Fruit fly (Drosophila melanogaster) whole organism, embryonic: ENCODE data around the gene CG14400.

Experiments used
- Ada2b ChIP-seq: fragments of 200-800 bp; sonication (Bioruptor generic); IDR thresholded peaks from 2 replicates; pipeline ENCODE4 v1.3.6; 2022; ENCODE audit warnings: missing biosample characterization, missing genetic modification characterization
- Aef1 ChIP-seq: fragments of 200-800 bp; sonication (Bioruptor generic); IDR thresholded peaks from 3 replicates; pipeline ENCODE4 v1.3.6; 2022; ENCODE audit warnings: missing biosample characterization, missing genetic modification characterization
- CG11560 ChIP-seq: fragments of 200-800 bp; sonication (Bioruptor generic); IDR thresholded peaks from 3 replicates; pipeline ENCODE4 v1.3.6; 2022; ENCODE audit warnings: missing biosample characterization, missing genetic modification characterization
- CG12104 ChIP-seq: fragments of 200-800 bp; sonication (Bioruptor generic); optimal IDR thresholded peaks from 3 replicates; lab custom pipeline; 2016; ENCODE audit warnings: missing biosample characterization, missing genetic modification characterization
- CG12155 ChIP-seq: fragments of 200-800 bp; sonication (Bioruptor generic); optimal IDR thresholded peaks from 3 replicates; lab custom pipeline; 2016; ENCODE audit warnings: missing biosample characterization, missing genetic modification characterization
- CG13624 ChIP-seq: fragments of 200-800 bp; sonication (Bioruptor generic); optimal IDR thresholded peaks from 2 replicates; lab custom pipeline; 2016; ENCODE audit warnings: missing biosample characterization, missing genetic modification characterization
- CG13775 ChIP-seq: fragments of 200-800 bp; sonication (Bioruptor generic); optimal IDR thresholded peaks from 3 replicates; lab custom pipeline; 2017; ENCODE audit warnings: missing biosample characterization, mild to moderate bottlenecking, missing genetic modification characterization
- CG15269 ChIP-seq: fragments of 200-800 bp; sonication (Bioruptor generic); optimal IDR thresholded peaks from 2 replicates; lab custom pipeline; 2018; ENCODE audit warnings: missing biosample characterization, mild to moderate bottlenecking, missing genetic modification characterization, moderate library complexity
- CG16813 ChIP-seq: fragments of 200-800 bp; sonication (Bioruptor generic); IDR thresholded peaks from 3 replicates; pipeline ENCODE4 v1.3.6; 2022; ENCODE audit warnings: missing biosample characterization, missing genetic modification characterization; ENCODE audit not compliant: partially characterized antibody
- CG17612 ChIP-seq: fragments of 200-800 bp; sonication (Bioruptor generic); IDR thresholded peaks from 2 replicates; pipeline ENCODE4 v1.3.6; 2022; ENCODE audit warnings: missing biosample characterization, missing genetic modification characterization
- CG1792 ChIP-seq: fragments of 200-800 bp; sonication (Bioruptor generic); optimal IDR thresholded peaks from 2 replicates; lab custom pipeline; 2016; ENCODE audit warnings: missing biosample characterization, missing genetic modification characterization
- CG18011 ChIP-seq: fragments of 200-800 bp; sonication (Bioruptor generic); optimal IDR thresholded peaks from 2 replicates; lab custom pipeline; 2017; ENCODE audit warnings: missing biosample characterization, missing genetic modification characterization, mild to moderate bottlenecking, moderate library complexity, missing genotype
- CG2116 ChIP-seq: fragments of 200-800 bp; sonication (Bioruptor generic); optimal IDR thresholded peaks from 3 replicates; lab custom pipeline; 2018; ENCODE audit warnings: missing biosample characterization, mild to moderate bottlenecking, missing genetic modification characterization
- CG2120 ChIP-seq: fragments of 200-800 bp; sonication (Bioruptor generic); optimal IDR thresholded peaks from 3 replicates; lab custom pipeline; 2016; ENCODE audit warnings: missing biosample characterization, missing genetic modification characterization
- CG2678 ChIP-seq: fragments of 200-800 bp; sonication (Bioruptor generic); optimal IDR thresholded peaks from 3 replicates; lab custom pipeline; 2019; ENCODE audit warnings: missing biosample characterization, mild to moderate bottlenecking, missing genetic modification characterization, moderate library complexity
- CG32767 ChIP-seq: fragments of 200-800 bp; sonication (Bioruptor generic); IDR thresholded peaks from 2 replicates; pipeline ENCODE4 v1.3.6; 2022; ENCODE audit warnings: missing biosample characterization, missing genetic modification characterization
- CG32772 ChIP-seq: fragments of 200-800 bp; sonication (Bioruptor generic); IDR thresholded peaks from 2 replicates; pipeline ENCODE4 v1.3.6; 2022; ENCODE audit warnings: missing biosample characterization, missing genetic modification characterization
- CG42726 ChIP-seq: fragments of 200-800 bp; sonication (Bioruptor generic); IDR thresholded peaks from 2 replicates; pipeline ENCODE4 v1.3.6; 2022; ENCODE audit warnings: missing biosample characterization, missing genetic modification characterization; ENCODE audit not compliant: partially characterized antibody
- CG4360 ChIP-seq: fragments of 200-800 bp; sonication (Bioruptor generic); IDR thresholded peaks from 2 replicates; pipeline ENCODE4 v1.3.6; 2022; ENCODE audit warnings: missing biosample characterization, missing genetic modification characterization
- CG43689 ChIP-seq: fragments of 200-800 bp; sonication (Bioruptor generic); IDR thresholded peaks from 2 replicates; pipeline ENCODE4 v1.3.6; 2022; ENCODE audit warnings: missing biosample characterization, missing genetic modification characterization
- CG5180 ChIP-seq: fragments of 200-800 bp; sonication (Bioruptor generic); optimal IDR thresholded peaks from 3 replicates; lab custom pipeline; 2017; ENCODE audit warnings: missing biosample characterization, missing genetic modification characterization, mild to moderate bottlenecking, moderate library complexity, missing genetic modification reagents
- CG5245 ChIP-seq: fragments of 200-800 bp; sonication (Bioruptor generic); optimal IDR thresholded peaks from 3 replicates; lab custom pipeline; 2016; ENCODE audit warnings: missing biosample characterization, missing genetic modification characterization
- CG6272 ChIP-seq: fragments of 200-800 bp; sonication (Bioruptor generic); IDR thresholded peaks from 2 replicates; pipeline ENCODE4 v1.3.6; 2022; ENCODE audit warnings: missing biosample characterization, missing genetic modification characterization
- CG6765 ChIP-seq: fragments of 200-800 bp; sonication (Bioruptor generic); optimal IDR thresholded peaks from 3 replicates; lab custom pipeline; 2017; ENCODE audit warnings: missing biosample characterization, mild to moderate bottlenecking, missing genetic modification characterization
- CG7556 ChIP-seq: fragments of 200-800 bp; sonication (Bioruptor generic); optimal IDR thresholded peaks from 2 replicates; lab custom pipeline; 2017; ENCODE audit warnings: missing biosample characterization, mild to moderate bottlenecking, missing genetic modification characterization
- Dip2 ChIP-seq: fragments of 200-800 bp; sonication (Bioruptor generic); IDR thresholded peaks from 2 replicates; pipeline ENCODE4 v1.3.6; 2022; ENCODE audit warnings: missing biosample characterization, missing genetic modification characterization
- Elba2 ChIP-seq: fragments of 200-800 bp; sonication (Bioruptor generic); optimal IDR thresholded peaks from 3 replicates; lab custom pipeline; 2016; ENCODE audit warnings: missing biosample characterization, missing genetic modification characterization
- Fer1 ChIP-seq: fragments of 200-800 bp; sonication (Bioruptor generic); optimal IDR thresholded peaks from 2 replicates; lab custom pipeline; 2017; ENCODE audit warnings: missing biosample characterization, mild to moderate bottlenecking, missing genetic modification characterization
- HLH54F ChIP-seq: fragments of 200-800 bp; sonication (Bioruptor generic); optimal IDR thresholded peaks from 3 replicates; lab custom pipeline; 2016; ENCODE audit warnings: missing biosample characterization, missing genetic modification characterization
- Hmr ChIP-seq: fragments of 200-800 bp; sonication (Bioruptor generic); optimal IDR thresholded peaks from 3 replicates; lab custom pipeline; 2017; ENCODE audit warnings: mild to moderate bottlenecking, missing biosample characterization, missing genetic modification reagents, missing genetic modification characterization
- Jarid2 ChIP-seq: fragments of 200-800 bp; sonication (Bioruptor generic); optimal IDR thresholded peaks from 3 replicates; lab custom pipeline; 2017; ENCODE audit warnings: mild to moderate bottlenecking, missing biosample characterization, missing genetic modification reagents, missing genetic modification characterization
- Lpt ChIP-seq: fragments of >200 bp; optimal IDR thresholded peaks from 2 replicates; lab custom pipeline; 2018; ENCODE audit warnings: missing biosample characterization, missing genetic modification characterization
- Max ChIP-seq: fragments of 200-800 bp; sonication (Bioruptor generic); optimal IDR thresholded peaks from 2 replicates; lab custom pipeline; 2016; ENCODE audit warnings: missing biosample characterization, mild to moderate bottlenecking, missing genetic modification characterization
- NC2α ChIP-seq: fragments of 200-800 bp; sonication (Bioruptor generic); optimal IDR thresholded peaks from 2 replicates; lab custom pipeline; 2016; ENCODE audit warnings: missing biosample characterization, missing genetic modification characterization
- NK7.1 ChIP-seq: fragments of 200-800 bp; sonication (Bioruptor generic); optimal IDR thresholded peaks from 3 replicates; lab custom pipeline; 2016; ENCODE audit warnings: missing biosample characterization, missing genetic modification characterization
- Optix ChIP-seq: fragments of 200-800 bp; sonication (Bioruptor generic); IDR thresholded peaks from 3 replicates; pipeline ENCODE4 v1.3.6; 2022; ENCODE audit warnings: missing biosample characterization, missing genetic modification characterization
- Scr ChIP-seq: fragments of 200-800 bp; sonication (Bioruptor generic); IDR thresholded peaks from 2 replicates; pipeline ENCODE4 v1.3.6; 2022; ENCODE audit warnings: missing biosample characterization, missing genetic modification characterization; ENCODE audit not compliant: partially characterized antibody
- az2 ChIP-seq: fragments of 200-800 bp; sonication (Bioruptor generic); optimal IDR thresholded peaks from 3 replicates; lab custom pipeline; 2016; ENCODE audit warnings: missing biosample characterization, missing genetic modification characterization
- crc ChIP-seq: fragments of 200-800 bp; sonication (Bioruptor generic); optimal IDR thresholded peaks from 2 replicates; lab custom pipeline; 2016; ENCODE audit warnings: missing biosample characterization, missing genetic modification characterization
- cwo ChIP-seq: fragments of 200-800 bp; sonication (Bioruptor generic); optimal IDR thresholded peaks from 3 replicates; lab custom pipeline; 2017; ENCODE audit warnings: missing biosample characterization, missing genetic modification characterization, mild to moderate bottlenecking, moderate library complexity, missing genetic modification reagents
- da ChIP-seq: fragments of 200-800 bp; sonication (Bioruptor generic); optimal IDR thresholded peaks from 2 replicates; lab custom pipeline; 2016; ENCODE audit warnings: missing biosample characterization, missing genetic modification characterization
- disco-r ChIP-seq: fragments of 200-800 bp; sonication (Bioruptor generic); optimal IDR thresholded peaks from 2 replicates; lab custom pipeline; 2016; ENCODE audit warnings: missing biosample characterization, missing genetic modification characterization
- ind ChIP-seq: fragments of 200-800 bp; sonication (Bioruptor generic); optimal IDR thresholded peaks from 3 replicates; lab custom pipeline; 2016; ENCODE audit warnings: missing biosample characterization, missing genetic modification characterization
- maf-S ChIP-seq: fragments of 200-800 bp; sonication (Bioruptor generic); optimal IDR thresholded peaks from 2 replicates; lab custom pipeline; 2016; ENCODE audit warnings: missing biosample characterization, missing genetic modification characterization
- prd ChIP-seq, 3 experiments: fragments of >200 bp in 2 of 3; fragments of 200-800 bp in 1 of 3; sonication (Bioruptor generic) in 1 of 3; optimal IDR thresholded peaks in 2 of 3; IDR thresholded peaks in 1 of 3; 2 replicates in 2 of 3; 3 replicates in 1 of 3; pipeline versions ENCODE4 v1.3.6 to Lab custom; 2017 to 2022; ENCODE audit warnings: missing biosample characterization in 1 of 3, missing genetic modification characterization in 1 of 3
- sna ChIP-seq: fragments of 200-800 bp; sonication (Bioruptor generic); IDR thresholded peaks from 2 replicates; pipeline ENCODE4 v1.3.6; 2022; ENCODE audit warnings: missing biosample characterization, missing genetic modification characterization; ENCODE audit not compliant: partially characterized antibody
- tap ChIP-seq: fragments of 200-800 bp; optimal IDR thresholded peaks from 3 replicates; lab custom pipeline; 2019; ENCODE audit warnings: missing biosample characterization, mild to moderate bottlenecking, missing genetic modification characterization, moderate library complexity
- tll ChIP-seq, 2 experiments: fragments of 200-800 bp in 1 of 2; fragments of >200 bp in 1 of 2; sonication (Bioruptor generic) in 1 of 2; optimal IDR thresholded peaks; 2 replicates each; lab custom pipeline; 2017 to 2019; ENCODE audit warnings: missing biosample characterization in 2 of 2, missing genetic modification characterization in 2 of 2, mild to moderate bottlenecking in 1 of 2, moderate library complexity in 1 of 2
- z ChIP-seq: fragments of 200-800 bp; sonication (Bioruptor generic); IDR thresholded peaks from 3 replicates; pipeline ENCODE4 v1.3.6; 2022; ENCODE audit warnings: missing biosample characterization, missing genetic modification characterization

Gene CG14400

dm6 chr2L:20821249-20822024, 36.3 kb downstream of the CG14400 start (continued):
- TF ChIP-seq prd (optimal IDR thresholded peaks at IDR 0.05; lab: Kevin White, UChicago) (no peak), prd (GFP tag; IDR thresholded peaks at IDR 0.05; lab: Robert Waterston, UW) (peak; percentile 21; the same call in 1 of the 3 replicates), CG12155 (GFP tag; lab: Kevin White, UChicago) (no peak), Scr (no peak), Hmr (GFP tag; lab: Kevin White, UChicago) (no peak), NC2α (GFP tag; lab: Kevin White, UChicago) (no peak), CG11560 (tag; lab: Robert Waterston, UW) (no peak), CG17612 (GFP tag; lab: Robert Waterston, UW) (no peak), CG18011 (no peak), Lpt (GFP tag; lab: Kevin White, UChicago) (no peak), CG2116 (GFP tag; lab: Kevin White, UChicago) (no peak), Jarid2 (no peak), CG43689 (GFP tag; lab: Robert Waterston, UW) (no peak), CG1792 (GFP tag; lab: Kevin White, UChicago) (no peak), Optix (GFP tag; lab: Robert Waterston, UW) (no peak), Aef1 (GFP tag; lab: Robert Waterston, UW) (no peak), CG42726 (no peak), tll (GFP tag; optimal IDR thresholded peaks at IDR 0.05; lab: Kevin White, UChicago) (no peak), tap (tag; lab: Kevin White, UChicago) (no peak), Fer1 (peak; percentile 56), CG12104 (GFP tag; lab: Kevin White, UChicago) (no peak), CG2678 (peak; percentile 25), NK7.1 (GFP tag; lab: Kevin White, UChicago) (no peak), z (GFP tag; lab: Robert Waterston, UW) (peak; percentile 52; the same call in 2 of the 3 replicates), Elba2 (GFP tag; lab: Kevin White, UChicago) (no peak), Max (GFP tag; lab: Kevin White, UChicago) (no peak), HLH54F (no peak), CG7556 (GFP tag; lab: Kevin White, UChicago) (no peak), CG15269 (tag; lab: Kevin White, UChicago) (no peak), CG4360 (no peak; the same call in 1 of the 2 replicates), sna (GFP tag; lab: Robert Waterston, UW) (peak; percentile 53; the same call in 1 of the 2 replicates), CG5245 (GFP tag; lab: Kevin White, UChicago) (no peak), CG6272 (GFP tag; lab: Robert Waterston, UW) (no peak), CG6765 (GFP tag; lab: Kevin White, UChicago) (no peak), cwo (peak; percentile 5), CG32772 (GFP tag; lab: Robert Waterston, UW) (no peak), CG32767 (GFP tag; lab: Robert Waterston, UW) (no peak), disco-r (GFP tag; lab: Kevin White, UChicago) (no peak), CG2120 (GFP tag; lab: Kevin White, UChicago) (no peak), az2 (no peak), da (GFP tag; lab: Kevin White, UChicago) (no peak), Dip2 (no peak), CG13775 (GFP tag; lab: Kevin White, UChicago) (no peak), ind (GFP tag; lab: Kevin White, UChicago) (peak; percentile 5), CG13624 (GFP tag; lab: Kevin White, UChicago) (no peak), CG16813 (GFP tag; lab: Robert Waterston, UW) (no peak), Ada2b (no peak), CG5180 (GFP tag; lab: Kevin White, UChicago) (no peak), maf-S (no peak), crc (GFP tag; lab: Kevin White, UChicago) (no peak)
